Fruit fly (Drosophila melanogaster): ENCODE results near the gene CG10428.

DNA sequence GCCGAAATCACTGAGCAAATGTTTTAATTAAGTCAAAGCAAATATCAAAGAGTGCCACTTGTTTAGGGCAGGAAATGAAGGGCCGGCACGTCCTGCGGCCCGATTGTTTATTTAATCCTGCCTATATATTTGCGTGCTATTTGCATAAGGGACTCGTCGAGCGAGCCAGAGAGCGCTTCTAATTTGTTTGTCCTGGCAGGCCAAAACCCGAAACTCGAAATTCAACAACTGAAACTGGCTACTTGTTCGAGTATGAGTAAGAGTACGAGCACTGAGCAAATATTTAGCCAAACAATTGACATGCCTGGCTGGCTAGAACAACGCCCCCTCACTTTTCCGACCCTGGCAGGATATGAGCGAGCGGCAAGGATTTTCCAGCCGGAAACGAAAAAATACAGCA is 31.1 kb upstream of the CG10428 start:
- TF ChIP-seq Sox102F (GFP tag; optimal IDR thresholded peaks at IDR 0.05) (no peak), fd64A (GFP tag; optimal IDR thresholded peaks at IDR 0.05) (no peak), CG6689 (GFP tag; IDR thresholded peaks at IDR 0.05) (no peak), al (GFP tag; IDR thresholded peaks at IDR 0.05) (no peak), CG12659 (GFP tag; optimal IDR thresholded peaks at IDR 0.05) (no peak), bbx (GFP tag; IDR thresholded peaks at IDR 0.05; ENCODE audit: partially characterized antibody) (no peak), aop (GFP tag; IDR thresholded peaks at IDR 0.05) (no peak), Dbx (GFP tag; IDR thresholded peaks at IDR 0.05) (no peak), twi (tag; optimal IDR thresholded peaks at IDR 0.05) (no peak), CG10267 (tag; optimal IDR thresholded peaks at IDR 0.05) (no peak), CG17912 (GFP tag; optimal IDR thresholded peaks at IDR 0.05) (no peak), CG17568 (GFP tag; optimal IDR thresholded peaks at IDR 0.05) (no peak), YL-1 (GFP tag; optimal IDR thresholded peaks at IDR 0.05) (no peak)
